Fruit fly (Drosophila melanogaster) whole organism, embryonic: ENCODE measurements around the gene Dhc93AB.
A peak's percentile ranks its signal among the peaks of the same experiment; 100 is the strongest.

Experiments
- Atf-2 ChIP-seq: fragments of 200-800 bp; sonication (Bioruptor generic); optimal IDR thresholded peaks from 2 replicates; lab custom pipeline; 2016; ENCODE audit warnings: missing biosample characterization, missing genetic modification characterization
- Atf6 ChIP-seq: fragments of 200-800 bp; sonication (Bioruptor generic); IDR thresholded peaks from 2 replicates; pipeline ENCODE4 v1.3.6; 2022; ENCODE audit warnings: missing biosample characterization, missing genetic modification characterization
- CG10654 ChIP-seq: fragments of 200-800 bp; sonication (Bioruptor generic); optimal IDR thresholded peaks from 2 replicates; lab custom pipeline; 2016; ENCODE audit warnings: missing biosample characterization, missing genetic modification characterization
- CG12236 ChIP-seq: fragments of 200-800 bp; sonication (Bioruptor generic); optimal IDR thresholded peaks from 2 replicates; lab custom pipeline; 2016; ENCODE audit warnings: missing biosample characterization, missing genetic modification characterization
- CG13624 ChIP-seq: fragments of 200-800 bp; sonication (Bioruptor generic); optimal IDR thresholded peaks from 2 replicates; lab custom pipeline; 2016; ENCODE audit warnings: missing biosample characterization, missing genetic modification characterization
- CG15011 ChIP-seq: fragments of 200-800 bp; sonication (Bioruptor generic); optimal IDR thresholded peaks from 3 replicates; lab custom pipeline; 2018; ENCODE audit warnings: missing biosample characterization, mild to moderate bottlenecking, missing genetic modification characterization
- CG15073 ChIP-seq: fragments of 200-800 bp; sonication (Bioruptor generic); optimal IDR thresholded peaks from 2 replicates; lab custom pipeline; 2016; ENCODE audit warnings: missing biosample characterization, missing genetic modification characterization
- CG1603 ChIP-seq: fragments of 200-800 bp; sonication (Bioruptor generic); optimal IDR thresholded peaks from 2 replicates; lab custom pipeline; 2019; ENCODE audit warnings: missing biosample characterization, mild to moderate bottlenecking, missing genetic modification characterization, moderate library complexity
- CG17568 ChIP-seq: fragments of 200-800 bp; sonication (Bioruptor generic); optimal IDR thresholded peaks from 2 replicates; lab custom pipeline; 2018; ENCODE audit warnings: missing biosample characterization, mild to moderate bottlenecking, missing genetic modification characterization, moderate library complexity
- CG18011 ChIP-seq: fragments of 200-800 bp; sonication (Bioruptor generic); optimal IDR thresholded peaks from 2 replicates; lab custom pipeline; 2017; ENCODE audit warnings: missing biosample characterization, missing genetic modification characterization, mild to moderate bottlenecking, moderate library complexity, missing genotype
- CG2875 ChIP-seq: fragments of 200-800 bp; sonication (Bioruptor generic); optimal IDR thresholded peaks from 2 replicates; lab custom pipeline; 2017; ENCODE audit warnings: missing biosample characterization, mild to moderate bottlenecking, missing genetic modification characterization, missing genetic modification reagents
- CG31224 ChIP-seq: fragments of 200-800 bp; sonication (Bioruptor generic); IDR thresholded peaks from 2 replicates; pipeline ENCODE4 v1.3.6; 2022; ENCODE audit warnings: missing biosample characterization, missing genetic modification characterization
- CG4328 ChIP-seq: fragments of 200-800 bp; sonication (Bioruptor generic); optimal IDR thresholded peaks from 3 replicates; lab custom pipeline; 2017; ENCODE audit warnings: missing biosample characterization, missing genetic modification reagents, missing genetic modification characterization
- CG4820 ChIP-seq: fragments of 200-800 bp; sonication (Bioruptor generic); optimal IDR thresholded peaks from 3 replicates; lab custom pipeline; 2016; ENCODE audit warnings: missing biosample characterization, missing genetic modification characterization
- CG5245 ChIP-seq: fragments of 200-800 bp; sonication (Bioruptor generic); optimal IDR thresholded peaks from 3 replicates; lab custom pipeline; 2016; ENCODE audit warnings: missing biosample characterization, missing genetic modification characterization
- CG8924 ChIP-seq: fragments of 200-800 bp; optimal IDR thresholded peaks from 3 replicates; lab custom pipeline; 2019; ENCODE audit warnings: missing biosample characterization, mild to moderate bottlenecking, missing genetic modification characterization, moderate library complexity
- CG9215 ChIP-seq: fragments of 200-800 bp; sonication (Bioruptor generic); IDR thresholded peaks from 2 replicates; pipeline ENCODE4 v1.3.6; 2022; ENCODE audit warnings: missing biosample characterization, missing genetic modification characterization
- D ChIP-seq, 2 experiments: fragments of 200-800 bp in 1 of 2; fragments of >200 bp in 1 of 2; sonication (Bioruptor generic) in 1 of 2; optimal IDR thresholded peaks; 2 replicates in 1 of 2; 3 replicates in 1 of 2; lab custom pipeline; 2017; ENCODE audit warnings: mild to moderate bottlenecking in 1 of 2, missing biosample characterization in 1 of 2, missing genetic modification characterization in 1 of 2, missing genetic modification reagents in 1 of 2
- Dip3 ChIP-seq: fragments of 200-800 bp; sonication (Bioruptor generic); optimal IDR thresholded peaks from 3 replicates; lab custom pipeline; 2016; ENCODE audit warnings: missing biosample characterization, missing genetic modification characterization
- Doc2 ChIP-seq: fragments of 200-800 bp; sonication (Bioruptor generic); IDR thresholded peaks from 2 replicates; pipeline ENCODE4 v1.3.6; 2022; ENCODE audit warnings: missing biosample characterization, missing genetic modification characterization
- HLHmδ ChIP-seq: fragments of 200-800 bp; sonication (Bioruptor generic); optimal IDR thresholded peaks from 2 replicates; lab custom pipeline; 2018; ENCODE audit warnings: missing biosample characterization, mild to moderate bottlenecking, missing genetic modification characterization, moderate library complexity
- Hmr ChIP-seq: fragments of 200-800 bp; sonication (Bioruptor generic); optimal IDR thresholded peaks from 3 replicates; lab custom pipeline; 2017; ENCODE audit warnings: mild to moderate bottlenecking, missing biosample characterization, missing genetic modification reagents, missing genetic modification characterization
- Hsf ChIP-seq: fragments of 200-800 bp; sonication (Bioruptor generic); optimal IDR thresholded peaks from 3 replicates; lab custom pipeline; 2016; ENCODE audit warnings: missing biosample characterization, missing genetic modification characterization
- Lhr ChIP-seq: fragments of 200-800 bp; sonication (Bioruptor generic); optimal IDR thresholded peaks from 3 replicates; lab custom pipeline; 2017; ENCODE audit warnings: mild to moderate bottlenecking, missing biosample characterization, missing genetic modification reagents, missing genetic modification characterization
- Lim3 ChIP-seq: fragments of 200-800 bp; sonication (Bioruptor generic); IDR thresholded peaks from 2 replicates; pipeline ENCODE4 v1.3.6; 2022; ENCODE audit warnings: missing biosample characterization, missing genetic modification characterization
- Max ChIP-seq: fragments of 200-800 bp; sonication (Bioruptor generic); optimal IDR thresholded peaks from 2 replicates; lab custom pipeline; 2016; ENCODE audit warnings: missing biosample characterization, mild to moderate bottlenecking, missing genetic modification characterization
- Meics ChIP-seq: fragments of 200-800 bp; sonication (Bioruptor generic); optimal IDR thresholded peaks from 2 replicates; lab custom pipeline; 2017; ENCODE audit warnings: missing biosample characterization, mild to moderate bottlenecking, missing genetic modification characterization
- Oli ChIP-seq: fragments of 200-800 bp; sonication (Bioruptor generic); optimal IDR thresholded peaks from 2 replicates; lab custom pipeline; 2018; ENCODE audit warnings: missing biosample characterization, mild to moderate bottlenecking, missing genetic modification characterization, moderate library complexity
- Pdp1 ChIP-seq, 2 experiments: fragments of 200-800 bp; sonication (Bioruptor generic); optimal IDR thresholded peaks; 3 replicates each; lab custom pipeline; 2016; ENCODE audit warnings: missing biosample characterization in 2 of 2, missing genetic modification characterization in 2 of 2, mild to moderate bottlenecking in 1 of 2, moderate library complexity in 1 of 2
- Stat92E ChIP-seq, 3 experiments: fragments of >200 bp in 2 of 3; fragments of 200-800 bp in 1 of 3; sonication (Bioruptor generic) in 1 of 3; optimal IDR thresholded peaks; 2 replicates each; lab custom pipeline; 2017 to 2019; ENCODE audit warnings: missing biosample characterization in 3 of 3, missing genetic modification characterization in 3 of 3, mild to moderate bottlenecking in 1 of 3, moderate library complexity in 1 of 3
- Trl ChIP-seq, 3 experiments: fragments of >200 bp in 2 of 3; fragments of 200-800 bp in 1 of 3; sonication (Bioruptor generic) in 1 of 3; optimal IDR thresholded peaks; 2 replicates in 1 of 3; 3 replicates in 2 of 3; lab custom pipeline; 2016 to 2017; ENCODE audit warnings: missing biosample characterization in 1 of 3, missing genetic modification characterization in 1 of 3
- ac ChIP-seq: fragments of 200-800 bp; sonication (Bioruptor generic); optimal IDR thresholded peaks from 3 replicates; lab custom pipeline; 2017; ENCODE audit warnings: missing biosample characterization, mild to moderate bottlenecking, missing genetic modification characterization
- bcd ChIP-seq: fragments of 200-800 bp; sonication (Bioruptor generic); optimal IDR thresholded peaks from 2 replicates; lab custom pipeline; 2017; ENCODE audit warnings: missing biosample characterization, mild to moderate bottlenecking, missing genetic modification characterization
- cad ChIP-seq: fragments of >200 bp; optimal IDR thresholded peaks from 2 replicates; lab custom pipeline; 2017; ENCODE audit warnings: missing biosample characterization, missing genetic modification characterization
- chif ChIP-seq, 2 experiments: fragments of 200-800 bp; sonication (Bioruptor generic); optimal IDR thresholded peaks; 3 replicates each; lab custom pipeline; 2016; ENCODE audit warnings: missing biosample characterization in 2 of 2, missing genetic modification characterization in 2 of 2
- grau ChIP-seq: fragments of 200-800 bp; optimal IDR thresholded peaks from 3 replicates; lab custom pipeline; 2019; ENCODE audit warnings: missing biosample characterization, mild to moderate bottlenecking, missing genetic modification characterization, moderate library complexity
- gro ChIP-seq: fragments of 200-800 bp; sonication (Bioruptor generic); optimal IDR thresholded peaks from 2 replicates; lab custom pipeline; 2016; ENCODE audit warnings: missing biosample characterization, missing genetic modification characterization
- oc ChIP-seq: fragments of 200-800 bp; sonication (Bioruptor generic); optimal IDR thresholded peaks from 2 replicates; lab custom pipeline; 2018; ENCODE audit warnings: missing biosample characterization, mild to moderate bottlenecking, missing genetic modification characterization, moderate library complexity
- otp ChIP-seq: fragments of 200-800 bp; sonication (Bioruptor generic); IDR thresholded peaks from 3 replicates; pipeline ENCODE4, ENCODE4 v1.3.6; 2022; ENCODE audit warnings: missing biosample characterization, missing genetic modification characterization
- pan ChIP-seq, 4 experiments: fragments of >200 bp in 3 of 4; fragments of 200-800 bp in 1 of 4; sonication (Bioruptor generic) in 1 of 4; optimal IDR thresholded peaks in 3 of 4; IDR thresholded peaks in 1 of 4; 2 replicates each; pipeline versions ENCODE4 v1.3.6 to Lab custom; 2017 to 2022; ENCODE audit warnings: missing biosample characterization in 2 of 4, missing genetic modification characterization in 2 of 4, mixed read lengths in 1 of 4
- pfk ChIP-seq: fragments of 200-800 bp; sonication (Bioruptor generic); optimal IDR thresholded peaks from 2 replicates; lab custom pipeline; 2018; ENCODE audit warnings: missing biosample characterization, mild to moderate bottlenecking, missing genetic modification characterization, moderate library complexity
- pita ChIP-seq: fragments of 200-800 bp; sonication (Bioruptor generic); optimal IDR thresholded peaks from 2 replicates; lab custom pipeline; 2017; ENCODE audit warnings: missing biosample characterization, mild to moderate bottlenecking, missing genetic modification characterization
- ranshi ChIP-seq: fragments of 200-800 bp; sonication (Bioruptor generic); IDR thresholded peaks from 2 replicates; pipeline ENCODE4 v1.3.6; 2022; ENCODE audit warnings: missing biosample characterization, missing genetic modification characterization
- seq ChIP-seq: fragments of 200-800 bp; sonication (Bioruptor generic); IDR thresholded peaks from 2 replicates; pipeline ENCODE4 v1.3.6; 2022; ENCODE audit warnings: missing biosample characterization, missing genetic modification characterization
- sr ChIP-seq: fragments of 200-800 bp; sonication (Bioruptor generic); IDR thresholded peaks from 3 replicates; pipeline ENCODE4 v1.3.6; 2022; ENCODE audit warnings: missing biosample characterization, missing genetic modification characterization
- tin ChIP-seq: fragments of 200-800 bp; sonication (Bioruptor generic); optimal IDR thresholded peaks from 3 replicates; lab custom pipeline; 2016; ENCODE audit warnings: missing biosample characterization, missing genetic modification characterization
- tll ChIP-seq, 2 experiments: fragments of 200-800 bp in 1 of 2; fragments of >200 bp in 1 of 2; sonication (Bioruptor generic) in 1 of 2; optimal IDR thresholded peaks; 2 replicates each; lab custom pipeline; 2017 to 2019; ENCODE audit warnings: missing biosample characterization in 2 of 2, missing genetic modification characterization in 2 of 2, mild to moderate bottlenecking in 1 of 2, moderate library complexity in 1 of 2
- zf30C ChIP-seq: fragments of 200-800 bp; sonication (Bioruptor generic); optimal IDR thresholded peaks from 3 replicates; lab custom pipeline; 2018; ENCODE audit warnings: missing biosample characterization, mild to moderate bottlenecking, missing genetic modification characterization

Gene Dhc93AB

DNA sequence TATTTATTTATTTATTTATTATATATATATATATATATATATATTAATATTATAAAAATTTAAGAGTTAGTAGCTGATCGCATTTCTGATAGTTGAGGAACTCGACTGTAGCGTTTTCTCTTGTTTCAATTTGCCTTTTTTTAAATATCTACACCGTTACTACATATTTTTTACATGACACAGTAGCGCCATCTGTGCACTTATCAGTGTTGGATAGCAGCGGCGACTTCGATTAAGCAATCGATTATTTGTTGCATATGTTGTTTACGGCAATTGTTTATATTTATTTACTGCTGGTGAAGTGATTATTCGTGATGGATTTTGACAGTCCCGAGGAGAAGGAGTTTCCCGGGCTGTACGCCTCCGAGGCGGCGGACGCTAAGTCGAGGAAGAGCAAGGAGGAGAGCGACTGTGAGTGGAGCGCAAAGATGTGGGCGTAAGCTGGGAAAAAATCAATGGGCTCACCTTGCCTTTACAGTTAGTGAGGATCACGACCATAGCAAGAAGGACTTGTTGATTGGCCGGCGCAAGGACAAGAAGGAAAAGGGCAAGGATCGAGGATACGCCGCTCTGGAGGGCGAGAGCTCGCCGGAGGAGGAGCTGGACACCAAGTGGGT, 24.7 kb downstream of the Dhc93AB start, which contains the start of gene Rlip (continued):
- no peak for TF ChIP-seq Doc2 (GFP tag; lab: Robert Waterston, UW)
- TF ChIP-seq CG31224 (GFP tag; lab: Robert Waterston, UW): peak; percentile 50
- no peak for TF ChIP-seq tll (GFP tag; optimal IDR thresholded peaks at IDR 0.05; lab: Kevin White, UChicago)
- no peak for TF ChIP-seq CG12236 (GFP tag; lab: Kevin White, UChicago)
- no peak for TF ChIP-seq CG15011
- peak; percentile 55 for TF ChIP-seq Hmr (GFP tag; lab: Kevin White, UChicago)
- TF ChIP-seq CG9215 (GFP tag; lab: Robert Waterston, UW): peak; percentile 25; the same call in 1 of the 2 replicates
- peak; percentile 15 for TF ChIP-seq Atf-2
- TF ChIP-seq Stat92E (GFP tag; optimal IDR thresholded peaks at IDR 0.05; lab: Kevin White, UChicago): no peak
- no peak for TF ChIP-seq pita (GFP tag; lab: Kevin White, UChicago)
- peak; percentile 51; the same call in 1 of the 2 replicates for TF ChIP-seq ranshi (GFP tag; lab: Robert Waterston, UW)
- TF ChIP-seq Pdp1 (GFP tag; optimal IDR thresholded peaks at IDR 0.05; lab: Kevin White, UChicago): peak; percentile 59 to 96
- no peak for TF ChIP-seq grau
- TF ChIP-seq bcd (GFP tag; lab: Kevin White, UChicago): peak; percentile 55
- TF ChIP-seq Oli (tag; lab: Kevin White, UChicago): no peak
- TF ChIP-seq CG8924: peak; percentile 70
- peak; percentile 54 for TF ChIP-seq Hsf (GFP tag; lab: Kevin White, UChicago)
- peak; percentile 38; the same call in 1 of the 3 replicates for TF ChIP-seq sr (GFP tag; lab: Robert Waterston, UW)
- TF ChIP-seq Lhr: peak; percentile 15
- TF ChIP-seq Atf6 (GFP tag; lab: Robert Waterston, UW): no peak
- no peak for TF ChIP-seq CG4328 (GFP tag; lab: Kevin White, UChicago)
- TF ChIP-seq oc: no peak
- peak; percentile 75 for TF ChIP-seq CG1603 (tag; lab: Kevin White, UChicago)
- TF ChIP-seq CG13624: peak; percentile 72
- no peak for TF ChIP-seq CG18011 (GFP tag; lab: Kevin White, UChicago)
- no peak for TF ChIP-seq CG15073 (GFP tag; lab: Kevin White, UChicago)
- no peak for TF ChIP-seq ac (GFP tag; lab: Kevin White, UChicago)
- TF ChIP-seq seq (GFP tag; lab: Robert Waterston, UW): no peak
- TF ChIP-seq pfk (GFP tag; lab: Kevin White, UChicago): no peak
- TF ChIP-seq zf30C (GFP tag; lab: Kevin White, UChicago): no peak
- no peak for TF ChIP-seq CG17568 (GFP tag; lab: Kevin White, UChicago)
- peak; percentile 53 for TF ChIP-seq CG5245 (GFP tag; lab: Kevin White, UChicago)
- TF ChIP-seq cad (GFP tag; lab: Kevin White, UChicago): no peak
- TF ChIP-seq Dip3 (GFP tag; lab: Kevin White, UChicago): peak; percentile 58
- no peak for TF ChIP-seq CG2875
- TF ChIP-seq Max: no peak
- peak in 1 of 2 experiments; percentile 7 for TF ChIP-seq chif (GFP tag; optimal IDR thresholded peaks at IDR 0.05; lab: Kevin White, UChicago)
- peak; percentile 65 for TF ChIP-seq tin (GFP tag; lab: Kevin White, UChicago)
- TF ChIP-seq CG4820 (GFP tag; lab: Kevin White, UChicago): peak; percentile 47
- TF ChIP-seq pan (optimal IDR thresholded peaks at IDR 0.05; lab: Kevin White, UChicago): no peak
- TF ChIP-seq pan (GFP tag; optimal IDR thresholded peaks at IDR 0.05 in 1 of 2, IDR thresholded peaks at IDR 0.05 in 1 of 2): no peak
- TF ChIP-seq D (optimal IDR thresholded peaks at IDR 0.05; lab: Kevin White, UChicago): no peak
- no peak for TF ChIP-seq D (GFP tag; optimal IDR thresholded peaks at IDR 0.05; lab: Kevin White, UChicago)
- no peak for TF ChIP-seq HLHmδ (GFP tag; lab: Kevin White, UChicago)
- TF ChIP-seq Lim3: no peak
- TF ChIP-seq Meics (GFP tag; lab: Kevin White, UChicago): peak; percentile 19
- 0 out of 3 replicates have a peak, but pooled peaks have one; percentile 25 for TF ChIP-seq otp (GFP tag; lab: Robert Waterston, UW)
- no peak for TF ChIP-seq Trl (optimal IDR thresholded peaks at IDR 0.05; lab: Kevin White, UChicago)
- peak; percentile 75 for TF ChIP-seq Trl (GFP tag; optimal IDR thresholded peaks at IDR 0.05; lab: Kevin White, UChicago)
- TF ChIP-seq gro (GFP tag; lab: Kevin White, UChicago): peak; percentile 64
- TF ChIP-seq CG10654: peak; percentile 31
